Worm (Caenorhabditis elegans) whole organism, late embryonic: ENCODE data around the gene T22C8.4.

Experiments
- C08G9.2 ChIP-seq: sonication (generic microtip); optimal IDR thresholded peaks from 2 replicates; lab custom pipeline; 2016; ENCODE audit warnings: mild to moderate bottlenecking, missing genetic modification characterization, moderate library complexity, missing compliant biosample characterization
- C38D4.7 ChIP-seq: fragments of 200-800 bp; sonication (Bioruptor generic); optimal IDR thresholded peaks from 2 replicates; lab custom pipeline; 2018; ENCODE audit warnings: mild to moderate bottlenecking, missing genetic modification characterization, moderate library complexity, missing compliant biosample characterization
- K02D7.2 ChIP-seq: sonication (generic microtip); optimal IDR thresholded peaks from 2 replicates; lab custom pipeline; 2017; ENCODE audit warnings: mild to moderate bottlenecking, missing genetic modification characterization, missing compliant biosample characterization
- ahr-1 ChIP-seq: sonication (generic microtip); optimal IDR thresholded peaks from 2 replicates; lab custom pipeline; 2016; ENCODE audit warnings: missing genetic modification characterization, missing compliant biosample characterization
- ama-1 ChIP-seq: fragments of 150-350 bp; optimal IDR thresholded peaks from 2 replicates; lab custom pipeline; 2014
- ceh-14 ChIP-seq: sonication (generic microtip); optimal IDR thresholded peaks from 2 replicates; lab custom pipeline; 2016; ENCODE audit warnings: missing genotype, missing genetic modification characterization, missing compliant biosample characterization
- ceh-2 ChIP-seq: sonication (generic microtip); optimal IDR thresholded peaks from 2 replicates; lab custom pipeline; 2016; ENCODE audit warnings: missing genotype, missing genetic modification characterization, missing compliant biosample characterization
- ceh-24 ChIP-seq: sonication (generic microtip); optimal IDR thresholded peaks from 2 replicates; lab custom pipeline; 2016; ENCODE audit warnings: mild to moderate bottlenecking, missing genetic modification characterization, missing compliant biosample characterization
- ceh-45 ChIP-seq: fragments of 200-800 bp; sonication (Bioruptor generic); IDR thresholded peaks from 2 replicates; pipeline ENCODE4 v1.3.6; 2022; ENCODE audit warnings: missing genetic modification reagents, missing genetic modification characterization, missing compliant biosample characterization
- ceh-48 ChIP-seq: sonication (generic microtip); optimal IDR thresholded peaks from 2 replicates; lab custom pipeline; 2016; ENCODE audit warnings: missing genetic modification characterization, inconsistent platforms, missing compliant biosample characterization
- ceh-6 ChIP-seq: fragments of 200-800 bp; sonication (Bioruptor generic); optimal IDR thresholded peaks from 2 replicates; lab custom pipeline; 2018; ENCODE audit warnings: mild to moderate bottlenecking, missing genetic modification characterization, missing compliant biosample characterization
- che-1 ChIP-seq: sonication (generic microtip); optimal IDR thresholded peaks from 2 replicates; lab custom pipeline; 2016; ENCODE audit warnings: mild to moderate bottlenecking, missing genetic modification characterization, missing compliant biosample characterization
- dve-1 ChIP-seq: sonication (generic microtip); optimal IDR thresholded peaks from 2 replicates; lab custom pipeline; 2017; ENCODE audit warnings: antibody characterized with exemption, mild to moderate bottlenecking, missing genetic modification characterization, missing compliant biosample characterization
- elt-2 ChIP-seq: sonication (generic microtip); optimal IDR thresholded peaks from 2 replicates; lab custom pipeline; 2016; ENCODE audit warnings: missing genetic modification reagents, missing genetic modification characterization, missing compliant biosample characterization
- eyg-1 ChIP-seq: sonication (generic microtip); optimal IDR thresholded peaks from 2 replicates; lab custom pipeline; 2016; ENCODE audit warnings: missing genotype, missing genetic modification characterization, missing compliant biosample characterization
- gmeb-2 ChIP-seq: sonication (generic microtip); optimal IDR thresholded peaks from 2 replicates; lab custom pipeline; 2016; ENCODE audit warnings: missing genetic modification characterization, inconsistent platforms, missing compliant biosample characterization
- hlh-13 ChIP-seq: fragments of 200-800 bp; sonication (Bioruptor generic); optimal IDR thresholded peaks from 2 replicates; lab custom pipeline; 2018; ENCODE audit warnings: mild to moderate bottlenecking, missing genetic modification characterization, missing compliant biosample characterization
- hlh-15 ChIP-seq: sonication (generic microtip); optimal IDR thresholded peaks from 2 replicates; lab custom pipeline; 2016; ENCODE audit warnings: missing genetic modification characterization, missing compliant biosample characterization
- hlh-30 ChIP-seq: sonication (generic microtip); optimal IDR thresholded peaks from 2 replicates; lab custom pipeline; 2017; ENCODE audit warnings: antibody characterized with exemption, missing genetic modification characterization, missing compliant biosample characterization; ENCODE audit not compliant: insufficient read depth
- hlh-6 ChIP-seq: sonication (generic microtip); optimal IDR thresholded peaks from 2 replicates; lab custom pipeline; 2016; ENCODE audit warnings: missing genotype, missing genetic modification characterization, missing compliant biosample characterization
- hlh-8 ChIP-seq: sonication (generic microtip); optimal IDR thresholded peaks from 2 replicates; lab custom pipeline; 2016; ENCODE audit warnings: missing genotype, missing genetic modification characterization, missing compliant biosample characterization
- madf-2 ChIP-seq: sonication (generic microtip); optimal IDR thresholded peaks from 2 replicates; lab custom pipeline; 2017; ENCODE audit warnings: missing genetic modification characterization, missing compliant biosample characterization
- mec-3 ChIP-seq: sonication (generic microtip); optimal IDR thresholded peaks from 2 replicates; lab custom pipeline; 2016; ENCODE audit warnings: borderline replicate concordance, missing genetic modification characterization, missing compliant biosample characterization
- pag-3 ChIP-seq: sonication (generic microtip); optimal IDR thresholded peaks from 2 replicates; lab custom pipeline; 2016; ENCODE audit warnings: missing compliant biosample characterization, missing genetic modification characterization, borderline replicate concordance
- pax-1 ChIP-seq: fragments of 150-350 bp; optimal IDR thresholded peaks from 2 replicates; lab custom pipeline; 2014; ENCODE audit warnings: missing biosample characterization, missing genetic modification characterization
- pha-4 ChIP-seq: fragments of 150-350 bp; optimal IDR thresholded peaks from 2 replicates; lab custom pipeline; 2018; ENCODE audit warnings: missing biosample characterization, missing genetic modification reagents, missing genetic modification characterization
- pros-1 ChIP-seq: fragments of 150-350 bp; optimal IDR thresholded peaks from 2 replicates; lab custom pipeline; 2014; ENCODE audit warnings: missing biosample characterization, missing genetic modification reagents, missing genetic modification characterization
- ref-2 ChIP-seq: sonication (generic microtip); optimal IDR thresholded peaks from 2 replicates; lab custom pipeline; 2016; ENCODE audit warnings: missing genetic modification characterization, missing compliant biosample characterization
- rnt-1 ChIP-seq: sonication (generic microtip); optimal IDR thresholded peaks from 2 replicates; lab custom pipeline; 2016; ENCODE audit warnings: missing genetic modification characterization, missing compliant biosample characterization
- sox-2 ChIP-seq: fragments of 200-800 bp; sonication (Bioruptor generic); IDR thresholded peaks from 2 replicates; pipeline ENCODE4 v1.3.6; 2022; ENCODE audit warnings: missing genetic modification reagents, missing genetic modification characterization, missing compliant biosample characterization
- syd-9 ChIP-seq: sonication (generic microtip); optimal IDR thresholded peaks from 2 replicates; lab custom pipeline; 2016; ENCODE audit warnings: mild to moderate bottlenecking, missing genetic modification characterization, moderate library complexity, missing compliant biosample characterization
- tbx-2 ChIP-seq: sonication (generic microtip); optimal IDR thresholded peaks from 2 replicates; lab custom pipeline; 2016; ENCODE audit warnings: missing genetic modification characterization, missing compliant biosample characterization
- ttx-3 ChIP-seq: sonication (generic microtip); optimal IDR thresholded peaks from 2 replicates; lab custom pipeline; 2016; ENCODE audit warnings: missing genetic modification reagents, missing genetic modification characterization, missing compliant biosample characterization
- unc-3 ChIP-seq, 2 experiments: fragments of 200-800 bp in 1 of 2; sonication (Bioruptor generic) in 1 of 2; sonication (generic microtip) in 1 of 2; conservative IDR thresholded peaks in 1 of 2; optimal IDR thresholded peaks in 1 of 2; 2 replicates each; pipeline versions ENCODE4 v1.3.6 to Lab custom; 2016 to 2022; ENCODE audit warnings: missing compliant biosample characterization in 2 of 2, missing genetic modification characterization in 2 of 2, missing genetic modification reagents in 1 of 2
- unc-42 ChIP-seq: sonication (generic microtip); optimal IDR thresholded peaks from 2 replicates; lab custom pipeline; 2016; ENCODE audit warnings: missing genotype, missing genetic modification characterization, missing compliant biosample characterization
- zip-5 ChIP-seq: sonication (generic microtip); optimal IDR thresholded peaks from 2 replicates; lab custom pipeline; 2016; ENCODE audit warnings: missing genetic modification characterization, missing compliant biosample characterization
- ztf-16 ChIP-seq: sonication (generic microtip); optimal IDR thresholded peaks from 2 replicates; lab custom pipeline; 2017; ENCODE audit warnings: missing genetic modification characterization, missing compliant biosample characterization

T22C8.4 gene

ce11 chrII:8623396-8623795 is at the start of gene T22C8.4:
T22C8.4 (minus strand) TSS chrII:8623496.
- TF ChIP-seq ceh-48 (tag; lab: Kevin White, UChicago) (no peak), zip-5 (tag; lab: Kevin White, UChicago) (no peak), pax-1 (tag; lab: Kevin White, UChicago) (no peak), ceh-14 (tag; lab: Kevin White, UChicago) (no peak), ttx-3 (no peak), K02D7.2 (tag; lab: Kevin White, UChicago) (no peak), hlh-15 (tag; lab: Kevin White, UChicago) (no peak), tbx-2 (tag; lab: Kevin White, UChicago) (no peak), ref-2 (tag; lab: Kevin White, UChicago) (no peak), pha-4 (tag; lab: Kevin White, UChicago) (no peak), C08G9.2 (no peak), hlh-30 (tag; lab: Kevin White, UChicago) (no peak), ztf-16 (tag; lab: Kevin White, UChicago) (no peak), eyg-1 (tag; lab: Kevin White, UChicago) (no peak), syd-9 (tag; lab: Kevin White, UChicago) (no peak), hlh-6 (tag; lab: Kevin White, UChicago) (no peak), ceh-6 (no peak), elt-2 (tag; lab: Kevin White, UChicago) (no peak), pag-3 (tag; lab: Kevin White, UChicago) (no peak), sox-2 (GFP tag; lab: Robert Waterston, UW) (no peak)

DNA sequence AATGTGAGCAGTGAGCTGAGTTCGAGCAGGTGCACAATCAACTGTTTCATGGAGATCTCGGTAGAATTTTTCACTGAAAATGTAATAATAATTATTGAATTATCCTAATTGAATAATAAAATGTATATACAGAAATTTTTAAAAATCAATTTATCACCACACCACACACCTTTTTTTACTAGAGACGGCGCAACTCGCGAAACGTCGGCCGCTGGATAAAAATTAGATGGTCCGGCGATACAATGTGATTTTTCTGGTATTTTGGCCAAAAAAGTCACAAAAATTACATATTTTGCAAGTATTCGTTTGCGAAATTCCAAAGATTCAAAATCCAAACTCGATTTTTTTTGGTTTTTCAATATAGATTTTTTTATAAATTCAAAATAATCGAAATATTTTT is 47.5 kb upstream of the T22C8.4 start:
- TF ChIP-seq unc-42 (tag; lab: Kevin White, UChicago) (no peak), hlh-6 (tag; lab: Kevin White, UChicago) (no peak), madf-2 (tag; lab: Kevin White, UChicago) (no peak), che-1 (no peak), mec-3 (tag; lab: Kevin White, UChicago) (no peak), ttx-3 (no peak), ceh-2 (tag; lab: Kevin White, UChicago) (no peak), ama-1 (lab: Kevin White, UChicago) (no peak), hlh-13 (no peak), unc-3 (GFP tag; conservative IDR thresholded peaks at IDR 0.05; lab: Robert Waterston, UW) (no peak), unc-3 (tag; optimal IDR thresholded peaks at IDR 0.05; lab: Kevin White, UChicago) (no peak), rnt-1 (tag; lab: Kevin White, UChicago) (no peak), ceh-24 (tag; lab: Kevin White, UChicago) (no peak), C38D4.7 (GFP tag; lab: Kevin White, UChicago) (no peak), sox-2 (GFP tag; lab: Robert Waterston, UW) (no peak), K02D7.2 (tag; lab: Kevin White, UChicago) (no peak), gmeb-2 (tag; lab: Kevin White, UChicago) (no peak), pros-1 (no peak), ceh-45 (GFP tag; lab: Robert Waterston, UW) (no peak)

DNA sequence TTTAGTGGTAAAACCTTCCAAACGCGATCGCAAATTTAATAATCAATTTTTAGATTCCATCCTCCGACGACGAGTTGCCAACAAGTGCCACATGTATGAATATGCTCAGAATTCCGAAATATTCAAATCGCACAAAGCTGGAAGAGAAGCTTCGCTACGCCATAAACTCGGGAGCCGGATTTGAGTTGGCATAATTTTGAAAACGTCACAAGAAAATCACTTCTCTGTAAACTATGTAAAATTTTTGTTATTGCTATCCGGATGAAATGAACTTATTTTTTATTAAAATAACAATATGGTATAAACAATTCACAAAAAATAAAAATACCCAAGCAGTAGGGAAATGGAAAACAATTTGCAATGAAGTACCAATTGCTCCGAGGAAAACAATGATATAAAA is 45.6 kb upstream of the T22C8.4 start:
- no peak for TF ChIP-seq ceh-24 (tag; lab: Kevin White, UChicago)
- TF ChIP-seq hlh-8 (tag; lab: Kevin White, UChicago): no peak
- no peak for TF ChIP-seq K02D7.2 (tag; lab: Kevin White, UChicago)
- TF ChIP-seq ahr-1 (tag; lab: Kevin White, UChicago): no peak
- TF ChIP-seq C38D4.7 (GFP tag; lab: Kevin White, UChicago): no peak
- TF ChIP-seq dve-1 (tag; lab: Kevin White, UChicago): no peak
